Fruit fly (Drosophila melanogaster): Measurements from ENCODE around the gene CG7606.

DNA sequence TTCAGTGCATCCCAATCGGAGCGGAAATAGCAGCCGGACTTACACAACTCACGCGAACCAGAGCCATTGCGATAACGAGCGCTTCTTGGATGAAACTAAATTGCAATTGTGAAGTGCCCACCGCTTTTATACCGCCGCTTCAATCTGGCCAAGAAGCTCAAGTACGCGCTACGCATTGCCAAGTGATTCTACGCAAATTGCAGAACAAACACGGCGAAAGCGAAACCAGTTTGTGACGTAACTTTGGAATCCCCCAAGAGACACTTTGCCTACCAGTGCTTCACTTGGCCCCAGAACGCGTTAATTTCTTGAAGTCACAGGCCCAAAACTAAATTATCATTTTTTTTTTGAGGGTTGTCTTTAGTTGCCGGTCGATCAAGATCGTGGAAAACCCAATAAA, 15.1 kb downstream of the CG7606 start, which contains the start of gene Edg91:
- TF ChIP-seq usp (GFP tag; optimal IDR thresholded peaks at IDR 0.05) (no peak), Dll (optimal IDR thresholded peaks at IDR 0.05) (no peak), pan (optimal IDR thresholded peaks at IDR 0.05) (no peak), psq (optimal IDR thresholded peaks at IDR 0.05) (no peak)
